Worm (Caenorhabditis elegans) whole organism, early embryonic: Measurements from ENCODE around the gene ZC250.5.

Experiments
- F13C5.2 ChIP-seq: sonication (generic microtip); optimal IDR thresholded peaks from 2 replicates; lab custom pipeline; 2017; ENCODE audit warnings: mild to moderate bottlenecking, missing genetic modification characterization, inconsistent platforms, missing compliant biosample characterization
- flt-1 ChIP-seq: fragments of 200-800 bp; sonication (Bioruptor generic); IDR thresholded peaks from 2 replicates; pipeline ENCODE4 v1.3.6; 2022; ENCODE audit warnings: missing genetic modification characterization, missing compliant biosample characterization
- sea-1 ChIP-seq: fragments of 200-800 bp; sonication (Bioruptor generic); conservative IDR thresholded peaks from 2 replicates; pipeline ENCODE4 v1.3.6; 2022; ENCODE audit warnings: missing genetic modification characterization, missing compliant biosample characterization

DNA sequence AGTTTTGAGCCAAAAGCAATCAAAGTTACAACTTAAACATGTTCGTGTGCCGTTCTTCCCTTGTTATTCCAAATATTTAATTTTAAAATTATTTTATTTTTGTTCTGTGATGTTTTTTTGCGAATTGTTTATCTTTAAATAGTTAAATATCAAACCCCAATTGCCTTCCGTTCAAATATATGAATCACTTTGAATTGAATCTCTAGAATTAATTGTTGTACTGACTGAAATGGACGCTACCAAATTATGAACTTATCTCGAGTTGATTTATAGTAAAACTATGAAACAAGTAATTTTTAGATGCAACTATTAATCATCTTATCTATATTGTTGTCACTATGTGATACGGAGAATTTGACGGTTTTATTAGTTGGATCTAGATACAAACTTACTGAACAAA is 13.5 kb upstream of the ZC250.5 start, which contains the start of gene ZC250.2:
- TF ChIP-seq F13C5.2 (tag; lab: Kevin White, UChicago) = no peak
- TF ChIP-seq flt-1 = no peak
- TF ChIP-seq sea-1 = no peak
